Fruit fly (Drosophila melanogaster) whole organism, embryonic: ENCODE results near the gene CG14230.

Experiments used
- Abd-B ChIP-seq: fragments of 200-800 bp; sonication (Bioruptor generic); optimal IDR thresholded peaks from 2 replicates; lab custom pipeline; 2018; ENCODE audit warnings: missing biosample characterization, mild to moderate bottlenecking, missing genetic modification characterization, moderate library complexity
- Ada2b ChIP-seq: fragments of 200-800 bp; sonication (Bioruptor generic); IDR thresholded peaks from 2 replicates; pipeline ENCODE4 v1.3.6; 2022; ENCODE audit warnings: missing biosample characterization, missing genetic modification characterization
- Atf-2 ChIP-seq: fragments of 200-800 bp; sonication (Bioruptor generic); optimal IDR thresholded peaks from 2 replicates; lab custom pipeline; 2016; ENCODE audit warnings: missing biosample characterization, missing genetic modification characterization
- CG10147 ChIP-seq: fragments of 200-800 bp; sonication (Bioruptor generic); optimal IDR thresholded peaks from 2 replicates; lab custom pipeline; 2019; ENCODE audit warnings: missing biosample characterization, mild to moderate bottlenecking, missing genetic modification characterization, moderate library complexity
- CG1024 ChIP-seq: fragments of 200-800 bp; sonication (Bioruptor generic); IDR thresholded peaks from 2 replicates; pipeline ENCODE4 v1.3.6; 2022; ENCODE audit warnings: missing biosample characterization, missing genetic modification characterization
- CG11695 ChIP-seq: fragments of 200-800 bp; sonication (Bioruptor generic); IDR thresholded peaks from 3 replicates; pipeline ENCODE4 v1.3.6; 2022; ENCODE audit warnings: missing biosample characterization, missing genetic modification characterization
- CG12391 ChIP-seq: fragments of 200-800 bp; sonication (Bioruptor generic); optimal IDR thresholded peaks from 3 replicates; lab custom pipeline; 2018; ENCODE audit warnings: missing biosample characterization, mild to moderate bottlenecking, missing genetic modification characterization, moderate library complexity
- CG13624 ChIP-seq: fragments of 200-800 bp; sonication (Bioruptor generic); optimal IDR thresholded peaks from 2 replicates; lab custom pipeline; 2016; ENCODE audit warnings: missing biosample characterization, missing genetic modification characterization
- CG14014 ChIP-seq: fragments of 200-800 bp; sonication (Bioruptor generic); IDR thresholded peaks from 2 replicates; pipeline ENCODE4 v1.3.6; 2022; ENCODE audit warnings: missing biosample characterization, missing genetic modification characterization
- CG1603 ChIP-seq: fragments of 200-800 bp; sonication (Bioruptor generic); optimal IDR thresholded peaks from 2 replicates; lab custom pipeline; 2019; ENCODE audit warnings: missing biosample characterization, mild to moderate bottlenecking, missing genetic modification characterization, moderate library complexity
- CG16779 ChIP-seq: fragments of 200-800 bp; sonication (Bioruptor generic); IDR thresholded peaks from 2 replicates; pipeline ENCODE4 v1.3.6; 2022; ENCODE audit warnings: missing biosample characterization, missing genetic modification characterization
- CG32772 ChIP-seq: fragments of 200-800 bp; sonication (Bioruptor generic); IDR thresholded peaks from 2 replicates; pipeline ENCODE4 v1.3.6; 2022; ENCODE audit warnings: missing biosample characterization, missing genetic modification characterization
- CG34224 ChIP-seq: fragments of 200-800 bp; sonication (Bioruptor generic); IDR thresholded peaks from 3 replicates; pipeline ENCODE4 v1.3.6; 2022; ENCODE audit warnings: missing biosample characterization, missing genetic modification characterization; ENCODE audit not compliant: partially characterized antibody
- CG3838 ChIP-seq: fragments of 200-800 bp; sonication (Bioruptor generic); optimal IDR thresholded peaks from 3 replicates; lab custom pipeline; 2016; ENCODE audit warnings: missing biosample characterization, missing genetic modification characterization
- CG3847 ChIP-seq: fragments of 200-800 bp; sonication (Bioruptor generic); IDR thresholded peaks from 2 replicates; pipeline ENCODE4 v1.3.6; 2022; ENCODE audit warnings: missing biosample characterization, missing genetic modification characterization
- CG4730 ChIP-seq: fragments of 200-800 bp; sonication (Bioruptor generic); IDR thresholded peaks from 2 replicates; pipeline ENCODE4 v1.3.6; 2022; ENCODE audit warnings: missing biosample characterization, missing genetic modification characterization
- CG6654 ChIP-seq: fragments of 200-800 bp; sonication (Bioruptor generic); optimal IDR thresholded peaks from 2 replicates; lab custom pipeline; 2017; ENCODE audit warnings: missing biosample characterization, mild to moderate bottlenecking, missing genetic modification characterization
- CG7963 ChIP-seq: fragments of 200-800 bp; sonication (Bioruptor generic); IDR thresholded peaks from 3 replicates; pipeline ENCODE4 v1.3.6; 2022; ENCODE audit warnings: missing biosample characterization, missing genetic modification characterization; ENCODE audit not compliant: partially characterized antibody
- CG8290 ChIP-seq, 3 experiments: fragments of 200-800 bp; sonication (Bioruptor generic); optimal IDR thresholded peaks; 2 replicates each; lab custom pipeline; 2016 to 2019; ENCODE audit warnings: missing biosample characterization in 3 of 3, missing genetic modification characterization in 3 of 3, mild to moderate bottlenecking in 2 of 3, moderate library complexity in 1 of 3
- CG8944 ChIP-seq: fragments of 200-800 bp; sonication (Bioruptor generic); optimal IDR thresholded peaks from 3 replicates; lab custom pipeline; 2016; ENCODE audit warnings: missing biosample characterization, missing genetic modification characterization
- CG9797 ChIP-seq: fragments of 200-800 bp; sonication (Bioruptor generic); optimal IDR thresholded peaks from 3 replicates; lab custom pipeline; 2018; ENCODE audit warnings: missing biosample characterization, mild to moderate bottlenecking, missing genetic modification characterization
- CG9817 ChIP-seq: fragments of 200-800 bp; sonication (Bioruptor generic); optimal IDR thresholded peaks from 2 replicates; lab custom pipeline; 2018; ENCODE audit warnings: missing biosample characterization, mild to moderate bottlenecking, missing genetic modification characterization, moderate library complexity
- CG9876 ChIP-seq: fragments of 200-800 bp; sonication (Bioruptor generic); optimal IDR thresholded peaks from 2 replicates; lab custom pipeline; 2016; ENCODE audit warnings: missing biosample characterization, missing genetic modification characterization
- D ChIP-seq, 2 experiments: fragments of 200-800 bp in 1 of 2; fragments of >200 bp in 1 of 2; sonication (Bioruptor generic) in 1 of 2; optimal IDR thresholded peaks; 2 replicates in 1 of 2; 3 replicates in 1 of 2; lab custom pipeline; 2017; ENCODE audit warnings: mild to moderate bottlenecking in 1 of 2, missing biosample characterization in 1 of 2, missing genetic modification characterization in 1 of 2, missing genetic modification reagents in 1 of 2
- E2f1 ChIP-seq: fragments of 200-800 bp; sonication (Bioruptor generic); IDR thresholded peaks from 2 replicates; pipeline ENCODE4 v1.3.6; 2022; ENCODE audit warnings: missing biosample characterization, missing genetic modification characterization
- Gug ChIP-seq: fragments of 200-800 bp; sonication (Bioruptor generic); IDR thresholded peaks from 4 replicates; pipeline ENCODE4 v1.3.6; 2022; ENCODE audit warnings: missing biosample characterization, missing genetic modification characterization
- HLH4C ChIP-seq: fragments of 200-800 bp; sonication (Bioruptor generic); IDR thresholded peaks from 3 replicates; pipeline ENCODE4 v1.3.6; 2022; ENCODE audit warnings: missing biosample characterization, missing genetic modification characterization; ENCODE audit not compliant: partially characterized antibody
- Hr39 ChIP-seq: fragments of >200 bp; optimal IDR thresholded peaks from 2 replicates; lab custom pipeline; 2017
- MTF-1 ChIP-seq: fragments of 200-800 bp; sonication (Bioruptor generic); optimal IDR thresholded peaks from 2 replicates; lab custom pipeline; 2018; ENCODE audit warnings: missing biosample characterization, mild to moderate bottlenecking, missing genetic modification characterization, borderline replicate concordance
- Mrtf ChIP-seq: fragments of 200-800 bp; sonication (Bioruptor generic); IDR thresholded peaks from 3 replicates; pipeline ENCODE4 v1.3.6; 2022; ENCODE audit warnings: missing biosample characterization, missing genetic modification characterization
- Opbp ChIP-seq: fragments of 200-800 bp; sonication (Bioruptor generic); IDR thresholded peaks from 3 replicates; pipeline ENCODE4 v1.3.6; 2022; ENCODE audit warnings: missing biosample characterization, missing genetic modification characterization; ENCODE audit not compliant: partially characterized antibody
- PHDP ChIP-seq: fragments of 200-800 bp; sonication (Bioruptor generic); optimal IDR thresholded peaks from 3 replicates; lab custom pipeline; 2018; ENCODE audit warnings: missing biosample characterization, mild to moderate bottlenecking, missing genetic modification characterization, moderate library complexity
- Rx ChIP-seq: fragments of 200-800 bp; sonication (Bioruptor generic); IDR thresholded peaks from 2 replicates; pipeline ENCODE4 v1.3.6; 2022; ENCODE audit warnings: missing biosample characterization, missing genetic modification characterization
- Side ChIP-seq: fragments of 200-800 bp; sonication (Bioruptor generic); optimal IDR thresholded peaks from 2 replicates; lab custom pipeline; 2016; ENCODE audit warnings: missing biosample characterization, missing genetic modification characterization
- Usf ChIP-seq: fragments of 200-800 bp; sonication (Bioruptor generic); optimal IDR thresholded peaks from 2 replicates; lab custom pipeline; 2017; ENCODE audit warnings: missing genotype, missing biosample characterization, missing genetic modification characterization
- ab ChIP-seq: fragments of 200-800 bp; sonication (Bioruptor generic); optimal IDR thresholded peaks from 2 replicates; lab custom pipeline; 2016; ENCODE audit warnings: missing biosample characterization, missing genetic modification characterization
- al ChIP-seq: fragments of 200-800 bp; sonication (Bioruptor generic); IDR thresholded peaks from 2 replicates; pipeline ENCODE4 v1.3.6; 2022; ENCODE audit warnings: missing biosample characterization, missing genetic modification characterization
- br ChIP-seq: fragments of >200 bp; optimal IDR thresholded peaks from 2 replicates; lab custom pipeline; 2017
- caup ChIP-seq: fragments of 200-800 bp; sonication (Bioruptor generic); optimal IDR thresholded peaks from 3 replicates; lab custom pipeline; 2017; ENCODE audit warnings: missing biosample characterization, mild to moderate bottlenecking, missing genetic modification characterization, moderate library complexity; ENCODE audit not compliant: severe bottlenecking
- cg ChIP-seq: fragments of 200-800 bp; sonication (Bioruptor generic); optimal IDR thresholded peaks from 3 replicates; lab custom pipeline; 2019; ENCODE audit warnings: missing biosample characterization, mild to moderate bottlenecking, missing genetic modification characterization, moderate library complexity
- chinmo ChIP-seq: fragments of 200-800 bp; sonication (Bioruptor generic); IDR thresholded peaks from 4 replicates; pipeline ENCODE4 v1.3.6; 2022; ENCODE audit warnings: missing biosample characterization, missing genetic modification characterization; ENCODE audit not compliant: partially characterized antibody
- fd96Cb ChIP-seq: fragments of 200-800 bp; sonication (Bioruptor generic); optimal IDR thresholded peaks from 2 replicates; lab custom pipeline; 2018; ENCODE audit warnings: missing biosample characterization, mild to moderate bottlenecking, missing genetic modification characterization, moderate library complexity
- gsb-n ChIP-seq: fragments of 200-800 bp; sonication (Bioruptor generic); optimal IDR thresholded peaks from 3 replicates; lab custom pipeline; 2018; ENCODE audit warnings: missing biosample characterization, mild to moderate bottlenecking, missing genetic modification characterization
- hth ChIP-seq: fragments of >200 bp; optimal IDR thresholded peaks from 2 replicates; lab custom pipeline; 2017; ENCODE audit warnings: inconsistent platforms
- kah ChIP-seq: fragments of 200-800 bp; sonication (Bioruptor generic); optimal IDR thresholded peaks from 2 replicates; lab custom pipeline; 2018; ENCODE audit warnings: missing biosample characterization, mild to moderate bottlenecking, missing genetic modification characterization
- kay ChIP-seq: fragments of 200-800 bp; sonication (Bioruptor generic); optimal IDR thresholded peaks from 2 replicates; lab custom pipeline; 2016; ENCODE audit warnings: missing biosample characterization, missing genetic modification characterization
- ken ChIP-seq: fragments of 200-800 bp; sonication (Bioruptor generic); IDR thresholded peaks from 3 replicates; pipeline ENCODE4 v1.3.6; 2022; ENCODE audit warnings: missing biosample characterization, missing genetic modification characterization
- lmd ChIP-seq: fragments of 200-800 bp; sonication (Bioruptor generic); IDR thresholded peaks from 2 replicates; pipeline ENCODE4 v1.3.6; 2022; ENCODE audit warnings: missing biosample characterization, missing genetic modification characterization
- shn ChIP-seq: fragments of 200-800 bp; sonication (Bioruptor generic); optimal IDR thresholded peaks from 3 replicates; lab custom pipeline; 2016; ENCODE audit warnings: missing biosample characterization, missing genetic modification characterization
- tap ChIP-seq: fragments of 200-800 bp; optimal IDR thresholded peaks from 3 replicates; lab custom pipeline; 2019; ENCODE audit warnings: missing biosample characterization, mild to moderate bottlenecking, missing genetic modification characterization, moderate library complexity
- tgo ChIP-seq: fragments of 200-800 bp; sonication (Bioruptor generic); IDR thresholded peaks from 3 replicates; pipeline ENCODE4 v1.3.6; 2022; ENCODE audit warnings: missing biosample characterization, missing genetic modification characterization

The CG14230 gene

dm6 chrX:19668405-19668804 is 35.6 kb upstream of the CG14230 start (continued):
- TF ChIP-seq CG11695 (GFP tag; lab: Robert Waterston, UW): peak; percentile 79
- TF ChIP-seq Abd-B (GFP tag; lab: Kevin White, UChicago): peak; percentile 92
- TF ChIP-seq CG3847 (GFP tag; lab: Robert Waterston, UW): peak; percentile 95
- peak; percentile 78 for TF ChIP-seq CG6654
- peak; percentile 98 for TF ChIP-seq CG8944 (GFP tag; lab: Kevin White, UChicago)
- peak; percentile 92 for TF ChIP-seq lmd (GFP tag; lab: Robert Waterston, UW)
- peak; percentile 97 for TF ChIP-seq ken (GFP tag; lab: Robert Waterston, UW)
- peak; percentile 78 for TF ChIP-seq kah (GFP tag; lab: Kevin White, UChicago)
- TF ChIP-seq CG32772 (GFP tag; lab: Robert Waterston, UW): peak; percentile 91
- TF ChIP-seq CG12391 (tag; lab: Kevin White, UChicago): peak; percentile 96
- TF ChIP-seq Hr39 (lab: Kevin White, UChicago): no peak
- no peak for TF ChIP-seq CG7963 (GFP tag; lab: Robert Waterston, UW)
- TF ChIP-seq hth (lab: Kevin White, UChicago): no peak
- peak; percentile 99 for TF ChIP-seq Side (GFP tag; lab: Kevin White, UChicago)
- TF ChIP-seq caup (GFP tag; lab: Kevin White, UChicago): peak; percentile 90
- TF ChIP-seq CG34224: no peak
- peak; percentile 84 for TF ChIP-seq al (GFP tag; lab: Robert Waterston, UW)
- TF ChIP-seq HLH4C (GFP tag; lab: Robert Waterston, UW): no peak
- TF ChIP-seq Mrtf (GFP tag; lab: Robert Waterston, UW): peak; percentile 95
- peak; percentile 97 for TF ChIP-seq CG13624 (GFP tag; lab: Kevin White, UChicago)
- TF ChIP-seq CG16779: peak; percentile 90
- TF ChIP-seq ab (GFP tag; lab: Kevin White, UChicago): peak; percentile 94
- TF ChIP-seq kay: peak; percentile 100
- TF ChIP-seq D (optimal IDR thresholded peaks at IDR 0.05; lab: Kevin White, UChicago): no peak
- TF ChIP-seq D (GFP tag; optimal IDR thresholded peaks at IDR 0.05; lab: Kevin White, UChicago): peak; percentile 90
- peak; percentile 93 for TF ChIP-seq fd96Cb (tag; lab: Kevin White, UChicago)
- TF ChIP-seq chinmo (GFP tag; lab: Robert Waterston, UW): no peak
- peak; percentile 23 for TF ChIP-seq CG9797 (GFP tag; lab: Kevin White, UChicago)
- TF ChIP-seq Rx (GFP tag; lab: Robert Waterston, UW): peak; percentile 91
- peak; percentile 97 for TF ChIP-seq CG8290 (GFP tag; optimal IDR thresholded peaks at IDR 0.05; lab: Kevin White, UChicago)
- TF ChIP-seq CG8290 (tag; optimal IDR thresholded peaks at IDR 0.05; lab: Kevin White, UChicago): peak; percentile 92 to 98
- TF ChIP-seq Gug (GFP tag; lab: Robert Waterston, UW): peak; percentile 95
- peak; percentile 95 for TF ChIP-seq PHDP (tag; lab: Kevin White, UChicago)
- TF ChIP-seq CG1603 (tag; lab: Kevin White, UChicago): peak; percentile 97
- peak; percentile 98 for TF ChIP-seq shn (GFP tag; lab: Kevin White, UChicago)
- TF ChIP-seq br: no peak
- TF ChIP-seq CG9876 (GFP tag; lab: Kevin White, UChicago): peak; percentile 98
- TF ChIP-seq cg (GFP tag; lab: Kevin White, UChicago): no peak
- TF ChIP-seq CG1024 (GFP tag; lab: Robert Waterston, UW): peak; percentile 88
- TF ChIP-seq CG10147 (GFP tag; lab: Kevin White, UChicago): no peak
- TF ChIP-seq CG4730 (GFP tag; lab: Robert Waterston, UW): peak; percentile 90
- TF ChIP-seq CG9817 (tag; lab: Kevin White, UChicago): peak; percentile 97
- peak; percentile 91 for TF ChIP-seq MTF-1 (GFP tag; lab: Kevin White, UChicago)
- TF ChIP-seq Opbp (GFP tag; lab: Robert Waterston, UW): no peak
- TF ChIP-seq E2f1 (GFP tag; lab: Robert Waterston, UW): peak; percentile 87
- TF ChIP-seq Usf (GFP tag; lab: Kevin White, UChicago): peak; percentile 97
- peak; percentile 86 for TF ChIP-seq tap
- peak; percentile 96 for TF ChIP-seq CG14014
- TF ChIP-seq Atf-2 (GFP tag; lab: Kevin White, UChicago): peak; percentile 97
- TF ChIP-seq tgo (GFP tag; lab: Robert Waterston, UW): peak; percentile 92
- peak; percentile 89 for TF ChIP-seq CG3838 (GFP tag; lab: Kevin White, UChicago)
- peak; percentile 96 for TF ChIP-seq gsb-n (tag; lab: Kevin White, UChicago)
- TF ChIP-seq Ada2b (GFP tag; lab: Robert Waterston, UW): peak; percentile 93
